Worm (Caenorhabditis elegans) whole organism, midembryonic: Measurements from ENCODE around the gene C02G6.2.

Experiments used
- T22C8.4 ChIP-seq: fragments of 200-800 bp; sonication (Bioruptor generic); IDR thresholded peaks from 2 replicates; pipeline ENCODE4 v1.3.6; 2022; ENCODE audit warnings: missing genetic modification characterization, missing compliant biosample characterization
- flt-1 ChIP-seq: fragments of 200-800 bp; sonication (Bioruptor generic); IDR thresholded peaks from 2 replicates; pipeline ENCODE4 v1.3.6; 2022; ENCODE audit warnings: missing genetic modification characterization, missing compliant biosample characterization
- klf-2 ChIP-seq: fragments of 200-800 bp; sonication (Bioruptor generic); conservative IDR thresholded peaks from 2 replicates; pipeline ENCODE4 v1.3.6; 2022; ENCODE audit warnings: missing genetic modification reagents, missing genetic modification characterization, missing compliant biosample characterization
- med-1 ChIP-seq: sonication (generic microtip); optimal IDR thresholded peaks from 2 replicates; lab custom pipeline; 2017; ENCODE audit warnings: missing genetic modification characterization, mild to moderate bottlenecking, missing compliant biosample characterization, antibody characterized with exemption, missing genetic modification reagents; ENCODE audit not compliant: insufficient read depth
- tab-1 ChIP-seq: fragments of 200-800 bp; sonication (Bioruptor generic); IDR thresholded peaks from 2 replicates; pipeline ENCODE4 v1.3.6; 2022; ENCODE audit warnings: missing genetic modification characterization, missing compliant biosample characterization
- ztf-29 ChIP-seq: fragments of 200-800 bp; sonication (Bioruptor generic); IDR thresholded peaks from 2 replicates; pipeline ENCODE4 v1.3.6; 2022; ENCODE audit warnings: missing genetic modification reagents, missing genetic modification characterization, missing compliant biosample characterization

- TF ChIP-seq ztf-29 (GFP tag; lab: Robert Waterston, UW) (no peak), tab-1 (GFP tag; lab: Robert Waterston, UW) (no peak), flt-1 (GFP tag; lab: Robert Waterston, UW) (no peak), T22C8.4 (GFP tag; lab: Robert Waterston, UW) (no peak), med-1 (GFP tag; lab: Kevin White, UChicago) (no peak), klf-2 (no peak)
Measured at ce11 chrV:5831253-5831652, 40.6 kb upstream of the C02G6.2 start.
